Fruit fly (Drosophila melanogaster): ENCODE results near the gene kat-60L1.

The kat-60L1 gene

DNA sequence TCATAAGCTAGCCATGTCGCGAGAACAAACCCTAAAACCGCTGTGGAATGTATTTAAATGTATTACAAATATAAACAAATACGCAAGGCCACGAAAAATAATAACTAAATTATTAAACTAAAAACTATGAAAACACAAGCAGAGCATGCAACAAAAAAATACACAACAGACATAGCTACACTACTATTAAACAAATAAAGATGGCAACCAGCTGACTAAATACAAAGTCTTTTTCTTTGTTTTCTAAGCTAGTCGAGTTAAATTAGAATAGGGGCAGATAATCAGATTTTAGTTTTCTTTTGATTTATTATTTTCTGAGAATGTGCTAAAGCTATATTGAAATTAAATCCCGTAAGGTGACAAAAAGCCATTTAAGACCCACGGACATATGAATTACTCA is 34.9 kb upstream of the kat-60L1 start:
- TF ChIP-seq cnc (optimal IDR thresholded peaks at IDR 0.05) (no peak), Mnt (GFP tag; optimal IDR thresholded peaks at IDR 0.05) (no peak), tj (GFP tag; optimal IDR thresholded peaks at IDR 0.05) (no peak), CG12768 (GFP tag; optimal IDR thresholded peaks at IDR 0.05) (no peak), pad (GFP tag; optimal IDR thresholded peaks at IDR 0.05) (no peak), CG7045 (GFP tag; optimal IDR thresholded peaks at IDR 0.05) (no peak), kay (GFP tag; ENCODE audit: borderline replicate concordance) (no peak), CG1620 (GFP tag; optimal IDR thresholded peaks at IDR 0.05) (no peak), Hr96 (GFP tag; optimal IDR thresholded peaks at IDR 0.05) (no peak), CG33017 (tag; optimal IDR thresholded peaks at IDR 0.05) (no peak), CG5204 (GFP tag; optimal IDR thresholded peaks at IDR 0.05) (no peak), Clk (GFP tag; optimal IDR thresholded peaks at IDR 0.05) (no peak), CG11617 (GFP tag; optimal IDR thresholded peaks at IDR 0.05) (no peak), CG7101 (tag; optimal IDR thresholded peaks at IDR 0.05) (no peak), CG14711 (tag; optimal IDR thresholded peaks at IDR 0.05) (no peak), Crg-1 (GFP tag; optimal IDR thresholded peaks at IDR 0.05) (no peak), bab1 (GFP tag; optimal IDR thresholded peaks at IDR 0.05) (no peak), cic (GFP tag; optimal IDR thresholded peaks at IDR 0.05) (no peak), ovo (GFP tag; optimal IDR thresholded peaks at IDR 0.05) (no peak)

DNA sequence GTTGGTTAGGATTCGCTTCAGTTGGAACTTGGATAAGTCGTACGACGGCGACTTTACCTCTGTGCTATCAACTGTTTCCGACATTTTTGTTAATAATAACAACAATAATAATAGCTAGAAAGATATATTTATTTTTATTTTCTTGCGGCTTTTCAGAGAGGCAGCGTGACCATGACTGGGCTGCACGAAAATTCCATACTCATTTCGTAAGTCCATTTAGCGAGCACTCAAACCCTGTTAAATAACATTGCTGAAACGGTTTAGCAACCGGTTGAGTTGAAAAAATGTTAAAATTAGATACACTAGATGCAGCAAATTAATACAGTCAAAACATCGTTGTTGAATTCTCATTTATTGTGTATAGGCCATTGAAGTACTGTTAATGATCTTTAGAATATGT is 27.0 kb upstream of the kat-60L1 start, which contains the start of gene Dcps:
Gene Dcps (minus strand): TSS at position 181 of the 400 bp plus-strand sequence.
- peak; percentile 32 for TF ChIP-seq bab1 (GFP tag; optimal IDR thresholded peaks at IDR 0.05)
- no peak for TF ChIP-seq CG33017 (tag; optimal IDR thresholded peaks at IDR 0.05)
- TF ChIP-seq CG1620 (GFP tag; optimal IDR thresholded peaks at IDR 0.05), result no peak
- no peak for TF ChIP-seq toe (GFP tag; optimal IDR thresholded peaks at IDR 0.05)
- TF ChIP-seq kay (GFP tag; ENCODE audit: borderline replicate concordance), result peak; percentile 74

DNA sequence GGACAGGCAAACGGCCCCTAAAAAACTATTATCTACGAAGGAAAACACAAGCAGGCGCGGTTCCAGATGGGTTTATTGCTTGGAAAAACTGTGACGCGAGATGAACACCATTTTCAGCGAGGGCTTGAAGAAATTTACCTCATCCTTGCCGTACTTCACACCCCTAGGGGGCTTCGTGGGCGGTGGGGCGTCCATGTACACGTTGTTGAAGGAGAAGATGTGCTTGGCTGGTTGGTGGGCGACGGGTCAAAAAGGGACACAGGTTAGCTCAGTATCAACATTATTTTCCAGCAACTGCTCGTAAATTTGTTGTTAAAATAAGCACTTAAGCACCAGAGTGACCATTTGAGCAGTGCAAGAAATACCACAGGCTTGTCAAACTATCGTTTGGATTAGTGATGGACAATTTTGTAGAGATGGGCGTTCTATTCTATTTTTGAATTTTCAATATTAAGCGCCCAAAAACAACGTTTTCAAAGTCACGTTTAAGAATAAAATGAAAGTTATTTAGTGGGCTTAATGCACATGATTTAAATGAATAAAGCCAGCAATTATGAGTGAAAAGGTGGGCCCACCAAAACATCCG is 22.8 kb upstream of the kat-60L1 start, which contains the start of gene Sec8:
Gene Sec8 (minus strand): TSS at position 374 of the 586 bp plus-strand sequence.
- peak; percentile 7 for TF ChIP-seq CG33017 (tag; optimal IDR thresholded peaks at IDR 0.05)
- peak; percentile 31 for TF ChIP-seq Mnt (GFP tag; optimal IDR thresholded peaks at IDR 0.05)
- peak; percentile 63 for TF ChIP-seq bab1 (GFP tag; optimal IDR thresholded peaks at IDR 0.05)
- no peak for TF ChIP-seq toe (GFP tag; optimal IDR thresholded peaks at IDR 0.05)
- peak; percentile 24 for TF ChIP-seq Hr96 (GFP tag; optimal IDR thresholded peaks at IDR 0.05)
- TF ChIP-seq ovo (GFP tag; optimal IDR thresholded peaks at IDR 0.05), result no peak
- TF ChIP-seq pad (GFP tag; optimal IDR thresholded peaks at IDR 0.05), result peak; percentile 2
- peak; percentile 25 for TF ChIP-seq Crg-1 (GFP tag; optimal IDR thresholded peaks at IDR 0.05)
- no peak for TF ChIP-seq CG12768 (GFP tag; optimal IDR thresholded peaks at IDR 0.05)
- TF ChIP-seq cic (GFP tag; optimal IDR thresholded peaks at IDR 0.05), result no peak
- TF ChIP-seq CG14711 (tag; optimal IDR thresholded peaks at IDR 0.05), result peak; percentile 25
- no peak for TF ChIP-seq cnc (optimal IDR thresholded peaks at IDR 0.05)
- peak; percentile 45 for TF ChIP-seq CG7101 (tag; optimal IDR thresholded peaks at IDR 0.05)
- TF ChIP-seq CG1620 (GFP tag; optimal IDR thresholded peaks at IDR 0.05), result peak; percentile 30
- no peak for TF ChIP-seq CG7045 (GFP tag; optimal IDR thresholded peaks at IDR 0.05)
- peak; percentile 8 for TF ChIP-seq CG11617 (GFP tag; optimal IDR thresholded peaks at IDR 0.05)
- no peak for TF ChIP-seq CG5204 (GFP tag; optimal IDR thresholded peaks at IDR 0.05)

DNA sequence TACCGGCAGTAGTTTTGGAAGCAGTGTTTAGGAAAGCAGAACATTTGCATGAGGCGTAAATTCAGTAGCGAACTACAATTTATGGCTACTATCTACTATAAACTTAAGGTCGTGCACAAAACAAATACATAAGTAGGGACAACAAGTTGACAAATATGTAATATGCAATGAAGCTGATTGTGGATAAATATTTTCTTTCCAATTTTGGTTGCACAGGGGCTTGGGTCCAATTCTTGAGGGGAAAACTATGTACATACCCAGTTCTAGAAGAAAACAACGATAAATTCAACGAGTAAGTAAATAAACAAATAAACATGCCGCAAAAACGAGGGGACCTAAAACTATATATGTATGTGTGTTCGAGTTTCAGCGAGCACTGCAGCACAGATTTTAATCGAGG is 20.6 kb upstream of the kat-60L1 start:
- TF ChIP-seq Mnt (GFP tag; optimal IDR thresholded peaks at IDR 0.05) (no peak), CG11617 (GFP tag; optimal IDR thresholded peaks at IDR 0.05) (no peak), Hr96 (GFP tag; optimal IDR thresholded peaks at IDR 0.05) (no peak), ovo (GFP tag; optimal IDR thresholded peaks at IDR 0.05) (no peak), CG7101 (tag; optimal IDR thresholded peaks at IDR 0.05) (peak; percentile 64), CG14711 (tag; optimal IDR thresholded peaks at IDR 0.05) (no peak), CG12768 (GFP tag; optimal IDR thresholded peaks at IDR 0.05) (peak; percentile 22)

DNA sequence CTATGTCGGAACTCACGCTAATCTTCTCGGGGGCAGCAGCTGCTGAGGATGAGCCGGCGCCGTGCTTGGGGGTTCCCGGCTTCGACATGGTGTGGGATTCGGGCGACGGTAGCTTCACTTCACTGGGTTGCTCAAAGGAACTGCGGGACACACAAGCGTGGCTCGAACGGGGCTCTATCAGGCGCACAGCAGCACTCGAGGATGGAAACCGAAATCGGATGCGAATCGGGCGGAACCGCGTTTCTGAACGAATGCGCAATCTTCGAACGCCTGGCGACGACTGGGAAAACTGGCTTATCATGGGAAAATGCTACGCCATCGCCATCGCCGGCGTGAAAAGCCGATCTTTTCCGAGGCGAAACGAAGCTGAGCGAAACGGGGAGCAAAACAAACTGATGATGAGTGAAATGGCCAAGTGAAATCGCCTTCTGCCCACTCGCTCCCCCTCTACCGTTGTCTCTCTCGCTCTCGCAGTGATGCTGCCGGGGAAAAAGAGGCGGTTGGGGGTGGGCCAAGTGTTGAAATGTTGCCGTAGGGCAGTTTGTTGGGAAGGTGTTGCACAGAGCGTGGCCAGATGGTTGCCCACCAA is 9.9 kb upstream of the kat-60L1 start:
- TF ChIP-seq kay (GFP tag; ENCODE audit: borderline replicate concordance) (no peak), toe (GFP tag; optimal IDR thresholded peaks at IDR 0.05) (no peak), Clk (GFP tag; optimal IDR thresholded peaks at IDR 0.05) (no peak), Crg-1 (GFP tag; optimal IDR thresholded peaks at IDR 0.05) (no peak)

DNA sequence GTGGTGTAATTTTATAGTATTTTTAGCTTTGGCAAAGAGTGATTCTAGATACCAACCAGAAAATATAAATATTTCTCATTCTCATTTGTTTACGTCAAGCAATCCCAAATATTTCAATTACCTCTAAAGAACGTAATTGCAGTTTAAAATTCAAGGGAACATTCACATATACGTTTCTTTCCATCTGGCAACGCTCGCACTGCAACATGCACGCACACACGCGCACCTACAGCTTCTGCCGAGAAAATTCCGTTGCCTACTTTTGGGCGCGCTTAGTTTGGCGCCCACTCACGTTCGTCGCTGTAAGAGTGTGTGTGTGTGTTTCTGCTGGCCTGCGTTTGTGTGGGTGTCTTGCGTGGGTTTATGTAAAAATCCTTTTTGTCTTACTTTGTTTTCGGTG is 9.1 kb upstream of the kat-60L1 start:
- TF ChIP-seq Clk (GFP tag; optimal IDR thresholded peaks at IDR 0.05) (no peak), pad (GFP tag; optimal IDR thresholded peaks at IDR 0.05) (no peak), Mnt (GFP tag; optimal IDR thresholded peaks at IDR 0.05) (no peak), CG1620 (GFP tag; optimal IDR thresholded peaks at IDR 0.05) (no peak), Crg-1 (GFP tag; optimal IDR thresholded peaks at IDR 0.05) (no peak), CG7045 (GFP tag; optimal IDR thresholded peaks at IDR 0.05) (no peak), cnc (optimal IDR thresholded peaks at IDR 0.05) (no peak), ovo (GFP tag; optimal IDR thresholded peaks at IDR 0.05) (no peak), bab1 (GFP tag; optimal IDR thresholded peaks at IDR 0.05) (no peak), CG12768 (GFP tag; optimal IDR thresholded peaks at IDR 0.05) (peak; percentile 25), cic (GFP tag; optimal IDR thresholded peaks at IDR 0.05) (no peak), CG5204 (GFP tag; optimal IDR thresholded peaks at IDR 0.05) (peak; percentile 28), Hr96 (GFP tag; optimal IDR thresholded peaks at IDR 0.05) (no peak)

Data from whole organism, adult.